Fruit fly (Drosophila melanogaster) whole organism, prepupa: ENCODE results near the gene CG31371.
A peak's percentile ranks its signal among the peaks of the same experiment; 100 is the strongest.

Source experiments
- CG10631 ChIP-seq: fragments of 200-800 bp; sonication (Bioruptor generic); optimal IDR thresholded peaks from 2 replicates; lab custom pipeline; 2016; ENCODE audit warnings: missing biosample characterization, missing genetic modification characterization
- CG10669 ChIP-seq: fragments of 200-800 bp; sonication (Bioruptor generic); optimal IDR thresholded peaks from 3 replicates; lab custom pipeline; 2018; ENCODE audit warnings: missing biosample characterization, mild to moderate bottlenecking, missing genetic modification characterization, moderate library complexity
- CG11762 ChIP-seq: fragments of 200-800 bp; sonication (Bioruptor generic); optimal IDR thresholded peaks from 3 replicates; lab custom pipeline; 2016; ENCODE audit warnings: missing biosample characterization, missing genetic modification characterization; ENCODE audit not compliant: insufficient read depth
- CG15336 ChIP-seq: fragments of 200-800 bp; sonication (Bioruptor generic); IDR thresholded peaks from 2 replicates; pipeline ENCODE4 v1.3.6; 2022; ENCODE audit warnings: missing biosample characterization, missing genetic modification characterization
- CG1621 ChIP-seq: fragments of 200-800 bp; sonication (Bioruptor generic); optimal IDR thresholded peaks from 3 replicates; lab custom pipeline; 2018; ENCODE audit warnings: missing biosample characterization, mild to moderate bottlenecking, missing genetic modification characterization
- CG32006 ChIP-seq: fragments of 200-800 bp; sonication (Bioruptor generic); optimal IDR thresholded peaks from 3 replicates; lab custom pipeline; 2017; ENCODE audit warnings: missing biosample characterization, mild to moderate bottlenecking, missing genetic modification characterization
- CG3919 ChIP-seq: fragments of 200-800 bp; sonication (Bioruptor generic); optimal IDR thresholded peaks from 3 replicates; lab custom pipeline; 2016; ENCODE audit warnings: missing biosample characterization, missing genetic modification characterization
- CG4318 ChIP-seq: fragments of 200-800 bp; sonication (Bioruptor generic); optimal IDR thresholded peaks from 3 replicates; lab custom pipeline; 2017; ENCODE audit warnings: missing biosample characterization, mild to moderate bottlenecking, missing genetic modification characterization
- CG6276 ChIP-seq: fragments of 200-800 bp; sonication (Bioruptor generic); optimal IDR thresholded peaks from 2 replicates; lab custom pipeline; 2017; ENCODE audit warnings: missing biosample characterization, mild to moderate bottlenecking, missing genetic modification characterization
- CG6792 ChIP-seq: fragments of 200-800 bp; sonication (Bioruptor generic); optimal IDR thresholded peaks from 3 replicates; lab custom pipeline; 2016; ENCODE audit warnings: missing biosample characterization, missing genetic modification characterization
- CG6808 ChIP-seq: fragments of 200-800 bp; sonication (Bioruptor generic); optimal IDR thresholded peaks from 3 replicates; lab custom pipeline; 2017; ENCODE audit warnings: missing biosample characterization, missing genetic modification characterization, mild to moderate bottlenecking, moderate library complexity, missing genetic modification reagents
- CG6854 ChIP-seq: fragments of 200-800 bp; sonication (Bioruptor generic); optimal IDR thresholded peaks from 2 replicates; lab custom pipeline; 2017; ENCODE audit warnings: missing biosample characterization, mild to moderate bottlenecking, missing genetic modification characterization
- CG8119 ChIP-seq: fragments of 200-800 bp; sonication (Bioruptor generic); IDR thresholded peaks from 3 replicates; pipeline ENCODE4 v1.3.6; 2022; ENCODE audit warnings: missing biosample characterization, missing genetic modification characterization
- CG8319 ChIP-seq: fragments of 200-800 bp; sonication (Bioruptor generic); optimal IDR thresholded peaks from 3 replicates; lab custom pipeline; 2016; ENCODE audit warnings: missing biosample characterization, missing genetic modification characterization
- CG8632 ChIP-seq: fragments of 200-800 bp; sonication (Bioruptor generic); optimal IDR thresholded peaks from 3 replicates; lab custom pipeline; 2016; ENCODE audit warnings: missing biosample characterization, missing genetic modification characterization
- Eip75B ChIP-seq: fragments of 200-800 bp; sonication (Bioruptor generic); optimal IDR thresholded peaks from 3 replicates; lab custom pipeline; 2016; ENCODE audit warnings: missing biosample characterization, missing genetic modification characterization
- Eip78C ChIP-seq: fragments of 200-800 bp; sonication (Bioruptor generic); peaks from one replicate; lab custom pipeline; 2016; ENCODE audit warnings: missing biosample characterization, missing genetic modification characterization
- Eip93F ChIP-seq: fragments of 200-800 bp; sonication (Bioruptor generic); optimal IDR thresholded peaks from 2 replicates; lab custom pipeline; 2016; ENCODE audit warnings: missing biosample characterization, mild to moderate bottlenecking, missing genetic modification characterization
- Ets96B ChIP-seq: fragments of 200-800 bp; optimal IDR thresholded peaks from 2 replicates; lab custom pipeline; 2019; ENCODE audit warnings: missing biosample characterization, mild to moderate bottlenecking, missing genetic modification characterization, moderate library complexity
- Gug ChIP-seq: fragments of 200-800 bp; sonication (Bioruptor generic); IDR thresholded peaks from 2 replicates; pipeline ENCODE4 v1.3.6; 2022; ENCODE audit warnings: missing biosample characterization, missing genetic modification characterization
- Hr39 ChIP-seq: fragments of 200-800 bp; sonication (Bioruptor generic); optimal IDR thresholded peaks from 2 replicates; lab custom pipeline; 2016; ENCODE audit warnings: missing biosample characterization, missing genetic modification characterization
- Hr4 ChIP-seq: fragments of 200-800 bp; sonication (Bioruptor generic); optimal IDR thresholded peaks from 3 replicates; lab custom pipeline; 2016; ENCODE audit warnings: missing biosample characterization, missing genetic modification characterization
- Met ChIP-seq: fragments of 200-800 bp; sonication (Bioruptor generic); optimal IDR thresholded peaks from 3 replicates; lab custom pipeline; 2016; ENCODE audit warnings: missing biosample characterization, missing genetic modification characterization
- OdsH ChIP-seq: fragments of 200-800 bp; sonication (Bioruptor generic); optimal IDR thresholded peaks from 3 replicates; lab custom pipeline; 2016; ENCODE audit warnings: missing biosample characterization, missing genetic modification characterization
- Sox102F ChIP-seq: fragments of 200-800 bp; sonication (Bioruptor generic); optimal IDR thresholded peaks from 2 replicates; lab custom pipeline; 2016; ENCODE audit warnings: missing biosample characterization, mild to moderate bottlenecking, missing genetic modification characterization
- Sox14 ChIP-seq: fragments of 200-800 bp; sonication (Bioruptor generic); optimal IDR thresholded peaks from 3 replicates; lab custom pipeline; 2016; ENCODE audit warnings: missing biosample characterization, missing genetic modification characterization
- Sox15 ChIP-seq: fragments of 200-800 bp; sonication (Bioruptor generic); optimal IDR thresholded peaks from 3 replicates; lab custom pipeline; 2016; ENCODE audit warnings: missing biosample characterization, missing genetic modification characterization
- achi ChIP-seq: fragments of 200-800 bp; sonication (Bioruptor generic); optimal IDR thresholded peaks from 3 replicates; lab custom pipeline; 2016; ENCODE audit warnings: missing biosample characterization, missing genetic modification characterization
- acj6 ChIP-seq: fragments of 200-800 bp; sonication (Bioruptor generic); optimal IDR thresholded peaks from 3 replicates; lab custom pipeline; 2016; ENCODE audit warnings: missing biosample characterization, missing genetic modification characterization
- dsx ChIP-seq: fragments of 200-800 bp; optimal IDR thresholded peaks from 3 replicates; lab custom pipeline; 2019; ENCODE audit warnings: missing biosample characterization, mild to moderate bottlenecking, missing genetic modification characterization, moderate library complexity; ENCODE audit not compliant: poor library complexity, severe bottlenecking
- eg ChIP-seq: fragments of 200-800 bp; sonication (Bioruptor generic); IDR thresholded peaks from 3 replicates; pipeline ENCODE4 v1.3.6; 2022; ENCODE audit warnings: missing biosample characterization, missing genetic modification characterization
- esn ChIP-seq: fragments of 200-800 bp; sonication (Bioruptor generic); optimal IDR thresholded peaks from 2 replicates; lab custom pipeline; 2016; ENCODE audit warnings: missing biosample characterization, mild to moderate bottlenecking, missing genetic modification characterization, moderate library complexity
- fd85E ChIP-seq: fragments of 200-800 bp; sonication (Bioruptor generic); optimal IDR thresholded peaks from 3 replicates; lab custom pipeline; 2016; ENCODE audit warnings: missing biosample characterization, missing genetic modification characterization
- fkh ChIP-seq: fragments of 200-800 bp; sonication (Bioruptor generic); optimal IDR thresholded peaks from 3 replicates; lab custom pipeline; 2017; ENCODE audit warnings: missing biosample characterization, mild to moderate bottlenecking, missing genetic modification characterization, moderate library complexity
- net ChIP-seq: fragments of 200-800 bp; sonication (Bioruptor generic); optimal IDR thresholded peaks from 3 replicates; lab custom pipeline; 2016; ENCODE audit warnings: missing biosample characterization, missing genetic modification characterization
- salr ChIP-seq, 2 experiments: fragments of 200-800 bp; sonication (Bioruptor generic); optimal IDR thresholded peaks; 3 replicates each; lab custom pipeline; 2016 to 2018; ENCODE audit warnings: missing biosample characterization in 2 of 2, missing genetic modification characterization in 2 of 2, mild to moderate bottlenecking in 1 of 2
- vri ChIP-seq: fragments of 200-800 bp; sonication (Bioruptor generic); optimal IDR thresholded peaks from 3 replicates; lab custom pipeline; 2016; ENCODE audit warnings: missing biosample characterization, mild to moderate bottlenecking, missing genetic modification characterization

Gene CG31371

dm6 chr3R:30503406-30503805 is at the start of gene CG31371:
CG31371 (minus strand) TSS chr3R:30503506.
- TF ChIP-seq Met (GFP tag; lab: Kevin White, UChicago) (no peak), salr (GFP tag; optimal IDR thresholded peaks at IDR 0.05; lab: Kevin White, UChicago) (no peak), fd85E (no peak), CG1621 (tag; lab: Kevin White, UChicago) (no peak), vri (GFP tag; lab: Kevin White, UChicago) (no peak), Sox15 (GFP tag; lab: Kevin White, UChicago) (no peak), CG6792 (GFP tag; lab: Kevin White, UChicago) (no peak), CG6854 (GFP tag; lab: Kevin White, UChicago) (no peak), achi (GFP tag; lab: Kevin White, UChicago) (no peak), CG10669 (no peak), Gug (no peak), CG11762 (GFP tag; lab: Kevin White, UChicago) (no peak), Hr39 (GFP tag; lab: Kevin White, UChicago) (no peak), CG8632 (GFP tag; lab: Kevin White, UChicago) (no peak), Sox14 (no peak), Hr4 (GFP tag; lab: Kevin White, UChicago) (no peak), CG6276 (GFP tag; lab: Kevin White, UChicago) (no peak), acj6 (GFP tag; lab: Kevin White, UChicago) (no peak), Eip75B (GFP tag; lab: Kevin White, UChicago) (no peak)

dm6 chr3R:30552548-30552947 is 49.2 kb upstream of the CG31371 start:
- no peak for TF ChIP-seq CG10631 (GFP tag; lab: Kevin White, UChicago)
- TF ChIP-seq Ets96B (tag; lab: Kevin White, UChicago), result no peak
- no peak for TF ChIP-seq Eip78C
- TF ChIP-seq CG15336, result no peak
- no peak for TF ChIP-seq Gug
- no peak for TF ChIP-seq esn (GFP tag; lab: Kevin White, UChicago)

dm6 chr3R:30550044-30550443 is 46.7 kb upstream of the CG31371 start:
- TF ChIP-seq CG32006 (GFP tag; lab: Kevin White, UChicago), result peak; percentile 39
- TF ChIP-seq Sox102F (GFP tag; lab: Kevin White, UChicago), result no peak
- TF ChIP-seq CG15336, result peak; percentile 24; the same call in 1 of the 2 replicates
- peak; percentile 2 for TF ChIP-seq CG3919 (GFP tag; lab: Kevin White, UChicago)
- TF ChIP-seq Eip78C, result peak; percentile 41
- no peak for TF ChIP-seq eg (GFP tag; lab: Robert Waterston, UW)
- TF ChIP-seq Hr4 (GFP tag; lab: Kevin White, UChicago), result peak; percentile 31
- TF ChIP-seq salr (GFP tag; optimal IDR thresholded peaks at IDR 0.05; lab: Kevin White, UChicago), result peak in 1 of 2 experiments; percentile 8
- no peak for TF ChIP-seq CG4318 (GFP tag; lab: Kevin White, UChicago)
- TF ChIP-seq CG10631 (GFP tag; lab: Kevin White, UChicago), result peak; percentile 26
- no peak for TF ChIP-seq CG6808 (GFP tag; lab: Kevin White, UChicago)
- peak; percentile 11 for TF ChIP-seq OdsH (GFP tag; lab: Kevin White, UChicago)
- no peak for TF ChIP-seq CG8319

dm6 chr3R:30544974-30545373 is 41.7 kb upstream of the CG31371 start:
- TF ChIP-seq CG6854 (GFP tag; lab: Kevin White, UChicago), result no peak
- TF ChIP-seq dsx (GFP tag; lab: Kevin White, UChicago), result no peak
- TF ChIP-seq net, result no peak
- no peak for TF ChIP-seq Eip93F (GFP tag; lab: Kevin White, UChicago)
- TF ChIP-seq CG6792 (GFP tag; lab: Kevin White, UChicago), result no peak
- TF ChIP-seq CG8119, result no peak
- TF ChIP-seq Eip78C, result no peak
- no peak for TF ChIP-seq CG1621 (tag; lab: Kevin White, UChicago)
- TF ChIP-seq fkh (GFP tag; lab: Kevin White, UChicago), result no peak
- no peak for TF ChIP-seq CG10631 (GFP tag; lab: Kevin White, UChicago)
- TF ChIP-seq CG8319, result no peak
- no peak for TF ChIP-seq Gug
- TF ChIP-seq achi (GFP tag; lab: Kevin White, UChicago), result no peak
- TF ChIP-seq, all 60 proteins: peak for 0
